Fruit fly (Drosophila melanogaster) whole organism, embryonic: ENCODE results near the gene MSAmiP.

Experiments used
- Abd-B ChIP-seq: fragments of 200-800 bp; sonication (Bioruptor generic); optimal IDR thresholded peaks from 2 replicates; lab custom pipeline; 2018; ENCODE audit warnings: missing biosample characterization, mild to moderate bottlenecking, missing genetic modification characterization, moderate library complexity
- Ada2b ChIP-seq: fragments of 200-800 bp; sonication (Bioruptor generic); IDR thresholded peaks from 2 replicates; pipeline ENCODE4 v1.3.6; 2022; ENCODE audit warnings: missing biosample characterization, missing genetic modification characterization
- CG10267 ChIP-seq: fragments of 200-800 bp; sonication (Bioruptor generic); optimal IDR thresholded peaks from 2 replicates; lab custom pipeline; 2018; ENCODE audit warnings: missing biosample characterization, mild to moderate bottlenecking, missing genetic modification characterization, moderate library complexity
- CG10321 ChIP-seq: fragments of 200-800 bp; sonication (Bioruptor generic); IDR thresholded peaks from 2 replicates; pipeline ENCODE4 v1.3.6; 2022; ENCODE audit warnings: missing biosample characterization, missing genetic modification characterization
- CG10366 ChIP-seq: fragments of 200-800 bp; sonication (Bioruptor generic); IDR thresholded peaks from 2 replicates; pipeline ENCODE4 v1.3.6; 2022; ENCODE audit warnings: missing biosample characterization, missing genetic modification characterization
- CG10543 ChIP-seq: fragments of 200-800 bp; sonication (Bioruptor generic); optimal IDR thresholded peaks from 3 replicates; lab custom pipeline; 2017; ENCODE audit warnings: missing biosample characterization, mild to moderate bottlenecking, missing genetic modification characterization, moderate library complexity
- CG14014 ChIP-seq: fragments of 200-800 bp; sonication (Bioruptor generic); IDR thresholded peaks from 2 replicates; pipeline ENCODE4 v1.3.6; 2022; ENCODE audit warnings: missing biosample characterization, missing genetic modification characterization
- CG14710 ChIP-seq: fragments of 200-800 bp; sonication (Bioruptor generic); optimal IDR thresholded peaks from 3 replicates; lab custom pipeline; 2019; ENCODE audit warnings: missing biosample characterization, mild to moderate bottlenecking, missing genetic modification characterization, moderate library complexity
- CG15514 ChIP-seq: fragments of 200-800 bp; sonication (Bioruptor generic); optimal IDR thresholded peaks from 3 replicates; lab custom pipeline; 2017; ENCODE audit warnings: missing biosample characterization, missing genetic modification characterization, mild to moderate bottlenecking, moderate library complexity, missing genetic modification reagents
- CG1603 ChIP-seq: fragments of 200-800 bp; sonication (Bioruptor generic); optimal IDR thresholded peaks from 2 replicates; lab custom pipeline; 2019; ENCODE audit warnings: missing biosample characterization, mild to moderate bottlenecking, missing genetic modification characterization, moderate library complexity
- CG17186 ChIP-seq: fragments of 200-800 bp; sonication (Bioruptor generic); optimal IDR thresholded peaks from 3 replicates; lab custom pipeline; 2017; ENCODE audit warnings: missing biosample characterization, missing genetic modification reagents, missing genetic modification characterization
- CG2712 ChIP-seq: fragments of 200-800 bp; optimal IDR thresholded peaks from 3 replicates; lab custom pipeline; 2019; ENCODE audit warnings: missing biosample characterization, mild to moderate bottlenecking, missing genetic modification characterization, moderate library complexity
- CG3065 ChIP-seq: fragments of 200-800 bp; sonication (Bioruptor generic); optimal IDR thresholded peaks from 2 replicates; lab custom pipeline; 2016; ENCODE audit warnings: missing biosample characterization, missing genetic modification characterization
- CG31224 ChIP-seq: fragments of 200-800 bp; sonication (Bioruptor generic); IDR thresholded peaks from 2 replicates; pipeline ENCODE4 v1.3.6; 2022; ENCODE audit warnings: missing biosample characterization, missing genetic modification characterization
- CG31365 ChIP-seq: fragments of 200-800 bp; sonication (Bioruptor generic); optimal IDR thresholded peaks from 2 replicates; lab custom pipeline; 2018; ENCODE audit warnings: missing biosample characterization, mild to moderate bottlenecking, missing genetic modification characterization
- CG32772 ChIP-seq: fragments of 200-800 bp; sonication (Bioruptor generic); IDR thresholded peaks from 2 replicates; pipeline ENCODE4 v1.3.6; 2022; ENCODE audit warnings: missing biosample characterization, missing genetic modification characterization
- CG3838 ChIP-seq: fragments of 200-800 bp; sonication (Bioruptor generic); optimal IDR thresholded peaks from 3 replicates; lab custom pipeline; 2016; ENCODE audit warnings: missing biosample characterization, missing genetic modification characterization
- CG42726 ChIP-seq: fragments of 200-800 bp; sonication (Bioruptor generic); IDR thresholded peaks from 2 replicates; pipeline ENCODE4 v1.3.6; 2022; ENCODE audit warnings: missing biosample characterization, missing genetic modification characterization; ENCODE audit not compliant: partially characterized antibody
- CG4282 ChIP-seq: fragments of 200-800 bp; sonication (Bioruptor generic); optimal IDR thresholded peaks from 2 replicates; lab custom pipeline; 2016; ENCODE audit warnings: missing biosample characterization, missing genetic modification characterization
- CG8290 ChIP-seq, 3 experiments: fragments of 200-800 bp; sonication (Bioruptor generic); optimal IDR thresholded peaks; 2 replicates each; lab custom pipeline; 2016 to 2019; ENCODE audit warnings: missing biosample characterization in 3 of 3, missing genetic modification characterization in 3 of 3, mild to moderate bottlenecking in 2 of 3, moderate library complexity in 1 of 3
- CG9932 ChIP-seq: fragments of 200-800 bp; sonication (Bioruptor generic); IDR thresholded peaks from 2 replicates; pipeline ENCODE4 v1.3.6; 2022; ENCODE audit warnings: missing biosample characterization, missing genetic modification characterization
- Deaf1 ChIP-seq: fragments of 200-800 bp; optimal IDR thresholded peaks from 3 replicates; lab custom pipeline; 2019; ENCODE audit warnings: missing biosample characterization, mild to moderate bottlenecking, missing genetic modification characterization, moderate library complexity
- Dll ChIP-seq: fragments of 200-800 bp; sonication (Bioruptor generic); IDR thresholded peaks from 4 replicates; pipeline ENCODE4 v1.3.6; 2022; ENCODE audit warnings: missing biosample characterization, missing genetic modification characterization; ENCODE audit not compliant: partially characterized antibody
- Drgx ChIP-seq: fragments of 200-800 bp; sonication (Bioruptor generic); IDR thresholded peaks from 2 replicates; pipeline ENCODE4 v1.3.6; 2022; ENCODE audit warnings: missing biosample characterization, missing genetic modification characterization
- HLH4C ChIP-seq: fragments of 200-800 bp; sonication (Bioruptor generic); IDR thresholded peaks from 3 replicates; pipeline ENCODE4 v1.3.6; 2022; ENCODE audit warnings: missing biosample characterization, missing genetic modification characterization; ENCODE audit not compliant: partially characterized antibody
- HLH54F ChIP-seq: fragments of 200-800 bp; sonication (Bioruptor generic); optimal IDR thresholded peaks from 3 replicates; lab custom pipeline; 2016; ENCODE audit warnings: missing biosample characterization, missing genetic modification characterization
- HLHmδ ChIP-seq: fragments of 200-800 bp; sonication (Bioruptor generic); optimal IDR thresholded peaks from 2 replicates; lab custom pipeline; 2018; ENCODE audit warnings: missing biosample characterization, mild to moderate bottlenecking, missing genetic modification characterization, moderate library complexity
- HmgD ChIP-seq: fragments of 200-800 bp; sonication (Bioruptor generic); optimal IDR thresholded peaks from 3 replicates; lab custom pipeline; 2016; ENCODE audit warnings: missing biosample characterization, missing genetic modification characterization
- Hmx ChIP-seq: fragments of 200-800 bp; sonication (Bioruptor generic); optimal IDR thresholded peaks from 2 replicates; lab custom pipeline; 2016; ENCODE audit warnings: missing biosample characterization, missing genetic modification characterization
- Hr3 ChIP-seq: fragments of 200-800 bp; sonication (Bioruptor generic); optimal IDR thresholded peaks from 3 replicates; lab custom pipeline; 2016; ENCODE audit warnings: missing biosample characterization, missing genetic modification characterization
- Hsf ChIP-seq: fragments of 200-800 bp; sonication (Bioruptor generic); optimal IDR thresholded peaks from 3 replicates; lab custom pipeline; 2016; ENCODE audit warnings: missing biosample characterization, missing genetic modification characterization
- Spps ChIP-seq: fragments of 200-800 bp; sonication (Bioruptor generic); optimal IDR thresholded peaks from 2 replicates; lab custom pipeline; 2018; ENCODE audit warnings: missing biosample characterization, mild to moderate bottlenecking, missing genetic modification characterization
- ash1 ChIP-seq: fragments of 200-800 bp; sonication (Bioruptor generic); optimal IDR thresholded peaks from 2 replicates; lab custom pipeline; 2018; ENCODE audit warnings: missing biosample characterization, mild to moderate bottlenecking, missing genetic modification characterization
- bbx ChIP-seq: fragments of 200-800 bp; sonication (Bioruptor generic); IDR thresholded peaks from 2 replicates; pipeline ENCODE4 v1.3.6; 2022; ENCODE audit warnings: missing biosample characterization, missing genetic modification characterization; ENCODE audit not compliant: partially characterized antibody
- bcd ChIP-seq: fragments of 200-800 bp; sonication (Bioruptor generic); optimal IDR thresholded peaks from 2 replicates; lab custom pipeline; 2017; ENCODE audit warnings: missing biosample characterization, mild to moderate bottlenecking, missing genetic modification characterization
- chinmo ChIP-seq: fragments of 200-800 bp; sonication (Bioruptor generic); IDR thresholded peaks from 4 replicates; pipeline ENCODE4 v1.3.6; 2022; ENCODE audit warnings: missing biosample characterization, missing genetic modification characterization; ENCODE audit not compliant: partially characterized antibody
- ewg ChIP-seq: fragments of 200-800 bp; sonication (Bioruptor generic); optimal IDR thresholded peaks from 3 replicates; lab custom pipeline; 2017; ENCODE audit warnings: mild to moderate bottlenecking, missing biosample characterization, missing genetic modification reagents, missing genetic modification characterization
- ftz-f1 ChIP-seq: fragments of 200-800 bp; sonication (Bioruptor generic); optimal IDR thresholded peaks from 2 replicates; lab custom pipeline; 2016; ENCODE audit warnings: missing biosample characterization, missing genetic modification characterization
- gsb ChIP-seq: fragments of 200-800 bp; sonication (Bioruptor generic); IDR thresholded peaks from 2 replicates; pipeline ENCODE4 v1.3.6; 2022; ENCODE audit warnings: missing biosample characterization, missing genetic modification characterization
- knrl ChIP-seq: fragments of 200-800 bp; sonication (Bioruptor generic); IDR thresholded peaks from 3 replicates; pipeline ENCODE4 v1.3.6; 2022; ENCODE audit warnings: missing biosample characterization, missing genetic modification characterization; ENCODE audit not compliant: partially characterized antibody
- sna ChIP-seq: fragments of 200-800 bp; sonication (Bioruptor generic); IDR thresholded peaks from 2 replicates; pipeline ENCODE4 v1.3.6; 2022; ENCODE audit warnings: missing biosample characterization, missing genetic modification characterization; ENCODE audit not compliant: partially characterized antibody
- tgo ChIP-seq: fragments of 200-800 bp; sonication (Bioruptor generic); IDR thresholded peaks from 3 replicates; pipeline ENCODE4 v1.3.6; 2022; ENCODE audit warnings: missing biosample characterization, missing genetic modification characterization
- tna ChIP-seq: fragments of 200-800 bp; sonication (Bioruptor generic); IDR thresholded peaks from 2 replicates; pipeline ENCODE4 v1.3.6; 2022; ENCODE audit warnings: missing biosample characterization, missing genetic modification characterization; ENCODE audit not compliant: partially characterized antibody
- vnd ChIP-seq: fragments of 200-800 bp; sonication (Bioruptor generic); IDR thresholded peaks from 3 replicates; pipeline ENCODE4 v1.3.6; 2022; ENCODE audit warnings: missing biosample characterization, missing genetic modification characterization; ENCODE audit not compliant: partially characterized antibody
- wek ChIP-seq: fragments of 200-800 bp; sonication (Bioruptor generic); optimal IDR thresholded peaks from 3 replicates; lab custom pipeline; 2018; ENCODE audit warnings: missing biosample characterization, mild to moderate bottlenecking, missing genetic modification characterization, moderate library complexity
- z ChIP-seq: fragments of 200-800 bp; sonication (Bioruptor generic); IDR thresholded peaks from 3 replicates; pipeline ENCODE4 v1.3.6; 2022; ENCODE audit warnings: missing biosample characterization, missing genetic modification characterization
- zf30C ChIP-seq: fragments of 200-800 bp; sonication (Bioruptor generic); optimal IDR thresholded peaks from 3 replicates; lab custom pipeline; 2018; ENCODE audit warnings: missing biosample characterization, mild to moderate bottlenecking, missing genetic modification characterization
- zfh1 ChIP-seq: fragments of 200-800 bp; sonication (Bioruptor generic); IDR thresholded peaks from 3 replicates; pipeline ENCODE4 v1.3.6; 2022; ENCODE audit warnings: missing biosample characterization, missing genetic modification characterization

MSAmiP gene

dm6 chr3R:16847245-16847644 lies 48.8 kb downstream of the MSAmiP start (continued):
- TF ChIP-seq Dll (GFP tag; lab: Robert Waterston, UW) (no peak), tna (GFP tag; lab: Robert Waterston, UW) (peak; percentile 81), Hr3 (GFP tag; lab: Kevin White, UChicago) (no peak), Drgx (GFP tag; lab: Robert Waterston, UW) (peak; percentile 45; the same call in 1 of the 2 replicates), CG9932 (GFP tag; lab: Robert Waterston, UW) (0 out of 2 replicates have a peak, but pooled peaks have one; percentile 22), HLH54F (no peak), CG14710 (tag; lab: Kevin White, UChicago) (no peak), knrl (GFP tag; lab: Robert Waterston, UW) (peak; percentile 59; the same call in 2 of the 3 replicates), chinmo (peak; percentile 91; the same call in 3 of the 4 replicates), CG8290 (GFP tag; optimal IDR thresholded peaks at IDR 0.05; lab: Kevin White, UChicago) (no peak), CG8290 (tag; optimal IDR thresholded peaks at IDR 0.05; lab: Kevin White, UChicago) (peak in 1 of 2 experiments; percentile 10), CG15514 (GFP tag; lab: Kevin White, UChicago) (no peak), CG31365 (tag; lab: Kevin White, UChicago) (no peak), ash1 (GFP tag; lab: Kevin White, UChicago) (peak; percentile 97), HLHmδ (GFP tag; lab: Kevin White, UChicago) (peak; percentile 21), CG32772 (no peak), vnd (GFP tag; lab: Robert Waterston, UW) (peak; percentile 31; the same call in 1 of the 3 replicates), CG10543 (GFP tag; lab: Kevin White, UChicago) (peak; percentile 13), CG17186 (GFP tag; lab: Kevin White, UChicago) (no peak), ftz-f1 (GFP tag; lab: Kevin White, UChicago) (peak; percentile 28), wek (GFP tag; lab: Kevin White, UChicago) (no peak), bcd (GFP tag; lab: Kevin White, UChicago) (peak; percentile 7), Ada2b (GFP tag; lab: Robert Waterston, UW) (peak; percentile 34; the same call in 1 of the 2 replicates), CG3838 (GFP tag; lab: Kevin White, UChicago) (peak; percentile 50), gsb (GFP tag; lab: Robert Waterston, UW) (no peak), HLH4C (peak; percentile 47; the same call in 2 of the 3 replicates), CG2712 (tag; lab: Kevin White, UChicago) (peak; percentile 15), bbx (peak; percentile 75), CG1603 (tag; lab: Kevin White, UChicago) (peak; percentile 11), Hsf (GFP tag; lab: Kevin White, UChicago) (no peak), CG10366 (GFP tag; lab: Robert Waterston, UW) (peak; percentile 9; the same call in 1 of the 2 replicates), CG4282 (GFP tag; lab: Kevin White, UChicago) (no peak), zf30C (GFP tag; lab: Kevin White, UChicago) (no peak), HmgD (GFP tag; lab: Kevin White, UChicago) (peak; percentile 34), CG10267 (tag; lab: Kevin White, UChicago) (no peak), ewg (GFP tag; lab: Kevin White, UChicago) (peak; percentile 99), CG10321 (GFP tag; lab: Robert Waterston, UW) (peak; percentile 100), CG42726 (GFP tag; lab: Robert Waterston, UW) (peak; percentile 71; the same call in 1 of the 2 replicates), CG31224 (0 out of 2 replicates have a peak, but pooled peaks have one; percentile 15), sna (peak; percentile 70), CG3065 (GFP tag; lab: Kevin White, UChicago) (peak; percentile 100), z (GFP tag; lab: Robert Waterston, UW) (peak; percentile 96), tgo (GFP tag; lab: Robert Waterston, UW) (no peak), zfh1 (GFP tag; lab: Robert Waterston, UW) (peak; percentile 54; the same call in 1 of the 3 replicates), Spps (tag; lab: Kevin White, UChicago) (no peak), Hmx (no peak), CG14014 (0 out of 2 replicates have a peak, but pooled peaks have one; percentile 21), Deaf1 (tag; lab: Kevin White, UChicago) (peak; percentile 73), Abd-B (GFP tag; lab: Kevin White, UChicago) (peak; percentile 3)
